Worm (Caenorhabditis elegans): Measurements from ENCODE around the gene cyl-1.

The cyl-1 gene

DNA sequence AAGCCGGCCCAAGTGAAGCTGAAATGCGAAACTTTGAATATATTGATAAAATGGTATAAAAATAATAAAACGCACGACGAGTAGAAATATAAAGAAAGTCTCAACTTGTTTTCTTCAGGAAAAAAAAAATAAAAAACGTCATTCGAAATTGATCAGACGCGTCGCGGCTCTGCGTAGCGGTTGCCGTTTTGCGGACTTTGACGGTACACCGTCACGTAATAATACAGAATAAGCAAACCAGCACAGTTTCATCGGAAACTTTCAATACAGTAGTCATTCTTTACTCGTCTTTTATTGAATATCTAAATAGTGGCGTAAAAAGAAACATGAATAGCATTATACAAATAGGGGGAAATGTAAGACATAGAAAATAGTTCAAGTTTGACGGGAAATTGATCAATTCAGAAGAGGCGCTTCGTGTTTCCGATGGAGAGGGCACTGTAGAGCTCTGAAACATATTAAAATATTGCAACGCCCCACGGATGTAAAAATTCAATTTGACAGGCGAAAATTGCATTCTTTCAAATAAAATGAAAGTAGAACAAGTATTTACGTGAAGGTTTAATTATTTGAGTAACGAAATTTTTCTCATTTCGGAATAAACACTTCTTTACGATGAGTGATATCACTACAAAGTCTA lies at the start of gene cyl-1, which contains the start of gene C52E4.7 (continued):
- TF ChIP-seq pha-4 (GFP tag; IDR thresholded peaks at IDR 0.05) (no peak), pha-4 (tag; optimal IDR thresholded peaks at IDR 0.05) (no peak), T26A8.4 (GFP tag; IDR thresholded peaks at IDR 0.05) (no peak), unc-62 (GFP tag; optimal IDR thresholded peaks at IDR 0.05 in 1 of 2) (peak in 1 of 2 experiments; percentile 58), unc-62 (tag; optimal IDR thresholded peaks at IDR 0.05) (no peak), madf-9 (GFP tag; conservative IDR thresholded peaks at IDR 0.05) (no peak), duxl-1 (tag; optimal IDR thresholded peaks at IDR 0.05; ENCODE audit: poor library complexity) (no peak), nhr-6 (tag; optimal IDR thresholded peaks at IDR 0.05) (peak; percentile 94), egl-27 (tag; optimal IDR thresholded peaks at IDR 0.05) (no peak), ces-1 (GFP tag; optimal IDR thresholded peaks at IDR 0.05) (no peak), lim-7 (GFP tag; IDR thresholded peaks at IDR 0.05) (no peak), ceh-44 (GFP tag; IDR thresholded peaks at IDR 0.05) (no peak), sdz-12 (GFP tag; optimal IDR thresholded peaks at IDR 0.05) (no peak), D1046.2 (GFP tag; IDR thresholded peaks at IDR 0.05) (no peak), dmd-6 (GFP tag; IDR thresholded peaks at IDR 0.05) (no peak), vab-7 (GFP tag; IDR thresholded peaks at IDR 0.05) (no peak)

DNA sequence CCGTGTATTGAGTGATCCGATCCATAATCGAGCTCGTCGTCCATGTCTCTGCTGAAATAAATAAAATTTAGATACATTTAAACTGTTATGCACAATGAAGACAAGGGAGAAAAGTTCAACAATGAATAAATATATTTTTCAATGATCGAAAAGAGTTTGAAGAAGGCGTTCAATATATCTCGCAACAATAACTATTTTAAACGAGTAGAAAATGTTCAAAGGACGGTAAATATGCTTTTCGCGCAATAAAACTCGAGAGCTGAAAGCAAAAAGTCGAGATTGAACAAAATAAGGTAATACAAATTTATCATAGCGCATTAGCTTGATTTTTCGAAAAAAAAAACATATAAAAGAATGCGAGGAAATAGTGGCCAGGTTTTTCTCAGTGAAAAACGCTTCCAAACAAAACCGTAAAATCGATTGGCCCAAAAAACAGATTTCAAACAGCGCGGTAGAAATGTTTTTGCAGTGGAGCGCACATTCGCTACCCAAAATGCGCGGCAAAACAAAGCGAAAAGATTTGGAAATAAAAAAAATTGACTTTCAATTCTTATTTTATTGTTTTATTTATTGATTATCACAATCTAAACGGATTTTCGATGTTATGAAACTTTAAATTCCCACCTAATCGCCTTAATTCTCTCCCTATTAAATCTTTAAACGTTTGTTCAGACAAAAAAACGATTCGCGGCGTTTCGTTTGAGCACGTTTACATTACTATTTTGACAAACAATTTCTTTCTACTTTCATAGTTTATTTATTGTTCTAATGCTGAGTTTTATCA lies 47.5 kb upstream of the cyl-1 start, which contains the start of the genes kup-1 and F10C2.4:
kup-1 (minus strand) TSS at position 51 of the 784 bp plus-strand sequence.
F10C2.4 (plus strand) TSS at position 734 of the 784 bp plus-strand sequence.
- TF ChIP-seq F26F4.8 (GFP tag; conservative IDR thresholded peaks at IDR 0.05) (no peak), ceh-28 (tag; optimal IDR thresholded peaks at IDR 0.05) (no peak), pqm-1 (tag; optimal IDR thresholded peaks at IDR 0.05) (no peak), mes-2 (tag; optimal IDR thresholded peaks at IDR 0.05; ENCODE audit: poor library complexity, severe bottlenecking) (peak; percentile 51), lin-38 (GFP tag; IDR thresholded peaks at IDR 0.05) (peak; percentile 88), ces-1 (GFP tag; optimal IDR thresholded peaks at IDR 0.05) (no peak), dmd-8 (GFP tag; IDR thresholded peaks at IDR 0.05) (no peak), aha-1 (tag) (peak; percentile 78), mxl-2 (GFP tag; conservative IDR thresholded peaks at IDR 0.05) (no peak), fkh-10 (GFP tag; optimal IDR thresholded peaks at IDR 0.05) (no peak), Y5F2A.4 (GFP tag; optimal IDR thresholded peaks at IDR 0.05) (no peak), F10B5.3 (tag; optimal IDR thresholded peaks at IDR 0.05) (no peak), mep-1 (tag; optimal IDR thresholded peaks at IDR 0.05) (no peak), daf-19 (GFP tag; conservative IDR thresholded peaks at IDR 0.05) (no peak), nhr-10 (tag; optimal IDR thresholded peaks at IDR 0.05) (no peak), lin-39 (tag; optimal IDR thresholded peaks at IDR 0.05) (no peak), nhr-42 (GFP tag; IDR thresholded peaks at IDR 0.05) (no peak), nhr-102 (tag; optimal IDR thresholded peaks at IDR 0.05) (no peak), gei-8 (GFP tag; optimal IDR thresholded peaks at IDR 0.05) (no peak), lin-13 (GFP tag; optimal IDR thresholded peaks at IDR 0.05) (no peak), daf-16 (GFP tag; optimal IDR thresholded peaks at IDR 0.05) (no peak), daf-16 (tag; optimal IDR thresholded peaks at IDR 0.05) (peak; percentile 17), D1046.2 (GFP tag; IDR thresholded peaks at IDR 0.05) (no peak), dve-1 (tag; optimal IDR thresholded peaks at IDR 0.05; ENCODE audit: insufficient read depth) (no peak), lin-29 (GFP tag; IDR thresholded peaks at IDR 0.05) (no peak), duxl-1 (tag; optimal IDR thresholded peaks at IDR 0.05; ENCODE audit: poor library complexity) (no peak), nhr-48 (tag; optimal IDR thresholded peaks at IDR 0.05) (no peak), madf-9 (GFP tag; conservative IDR thresholded peaks at IDR 0.05) (no peak), T20F7.1 (GFP tag; optimal IDR thresholded peaks at IDR 0.05) (peak; percentile 60), snpc-4 (tag; optimal IDR thresholded peaks at IDR 0.05) (no peak), dmd-6 (GFP tag; IDR thresholded peaks at IDR 0.05) (no peak), ama-1 (optimal IDR thresholded peaks at IDR 0.05) (no peak), F49E8.2 (tag; optimal IDR thresholded peaks at IDR 0.05; ENCODE audit: borderline replicate concordance) (no peak), jun-1 (tag; optimal IDR thresholded peaks at IDR 0.05) (no peak), dmd-9 (GFP tag; IDR thresholded peaks at IDR 0.05) (no peak), nhr-11 (tag; optimal IDR thresholded peaks at IDR 0.05) (peak; percentile 16), rbr-2 (tag; optimal IDR thresholded peaks at IDR 0.05) (peak; percentile 28), daf-8 (GFP tag; IDR thresholded peaks at IDR 0.05) (no peak)

All from whole organism, L4 larva.